Worm (Caenorhabditis elegans): ENCODE measurements around the gene dnc-2.

Gene dnc-2

ce11 chrIII:5939453-5940296 lies 14.1 kb upstream of the dnc-2 start, which contains the start of gene ubq-1:
Gene ubq-1, plus strand, starts transcription at chrIII:5940254.
- TF ChIP-seq tbx-37 (GFP tag; conservative IDR thresholded peaks at IDR 0.05) = no peak
- TF ChIP-seq hnd-1 (tag; optimal IDR thresholded peaks at IDR 0.05) = no peak
- peak; percentile 31; the same call in 1 of the 2 replicates for TF ChIP-seq flt-1 (GFP tag; IDR thresholded peaks at IDR 0.05)
- no peak for TF ChIP-seq ceh-13 (GFP tag; optimal IDR thresholded peaks at IDR 0.05)
- TF ChIP-seq B0310.2 (tag; optimal IDR thresholded peaks at IDR 0.05) = no peak
- no peak for TF ChIP-seq tra-4 (tag; optimal IDR thresholded peaks at IDR 0.05)
- no peak for TF ChIP-seq aly-1 (tag; optimal IDR thresholded peaks at IDR 0.05)

- TF ChIP-seq aly-1 (tag; optimal IDR thresholded peaks at IDR 0.05) = no peak
- no peak for TF ChIP-seq F13C5.2 (tag; optimal IDR thresholded peaks at IDR 0.05)
- TF ChIP-seq scrt-1 (GFP tag; IDR thresholded peaks at IDR 0.05) = no peak
- TF ChIP-seq B0310.2 (tag; optimal IDR thresholded peaks at IDR 0.05) = no peak
- no peak for TF ChIP-seq hnd-1 (tag; optimal IDR thresholded peaks at IDR 0.05)
- TF ChIP-seq hmg-4 (GFP tag; optimal IDR thresholded peaks at IDR 0.05) = no peak
- no peak for TF ChIP-seq flt-1 (GFP tag; IDR thresholded peaks at IDR 0.05)
- TF ChIP-seq ets-7 (tag; optimal IDR thresholded peaks at IDR 0.05) = no peak
- TF ChIP-seq tbx-11 (GFP tag; IDR thresholded peaks at IDR 0.05) = no peak
- TF ChIP-seq pes-1 (GFP tag; IDR thresholded peaks at IDR 0.05) = no peak
- TF ChIP-seq ceh-36 (tag; optimal IDR thresholded peaks at IDR 0.05) = no peak
- TF ChIP-seq hmbx-1 (tag; optimal IDR thresholded peaks at IDR 0.05) = no peak
- no peak for TF ChIP-seq tbx-37 (GFP tag; conservative IDR thresholded peaks at IDR 0.05)
- no peak for TF ChIP-seq ceh-13 (GFP tag; optimal IDR thresholded peaks at IDR 0.05)
- no peak for TF ChIP-seq ama-1 (optimal IDR thresholded peaks at IDR 0.05)
- TF ChIP-seq sea-1 (GFP tag; conservative IDR thresholded peaks at IDR 0.05) = no peak
- no peak for TF ChIP-seq tra-4 (tag; optimal IDR thresholded peaks at IDR 0.05)
These were observed 13.4 kb upstream of the dnc-2 start for ce11 chrIII:5938790-5939452.

- TF ChIP-seq aly-1 (tag; optimal IDR thresholded peaks at IDR 0.05) = no peak
- TF ChIP-seq ceh-13 (GFP tag; optimal IDR thresholded peaks at IDR 0.05) = no peak
- no peak for TF ChIP-seq B0310.2 (tag; optimal IDR thresholded peaks at IDR 0.05)
- no peak for TF ChIP-seq F13C5.2 (tag; optimal IDR thresholded peaks at IDR 0.05)
- no peak for TF ChIP-seq pes-1 (GFP tag; IDR thresholded peaks at IDR 0.05)
- no peak for TF ChIP-seq tbx-11 (GFP tag; IDR thresholded peaks at IDR 0.05)
- TF ChIP-seq hmg-4 (GFP tag; optimal IDR thresholded peaks at IDR 0.05) = no peak
These were observed 12.5 kb upstream of the dnc-2 start for ce11 chrIII:5938013-5938412.

ce11 chrIII:5936992-5937391 lies 11.4 kb upstream of the dnc-2 start, which contains the start of gene EGAP1.1:
Gene EGAP1.1, minus strand, starts transcription at chrIII:5937220.
- TF ChIP-seq ama-1 (optimal IDR thresholded peaks at IDR 0.05) (no peak), ceh-13 (GFP tag; optimal IDR thresholded peaks at IDR 0.05) (no peak), ceh-36 (tag; optimal IDR thresholded peaks at IDR 0.05) (no peak), flt-1 (GFP tag; IDR thresholded peaks at IDR 0.05) (no peak), F13C5.2 (tag; optimal IDR thresholded peaks at IDR 0.05) (no peak), tbx-11 (GFP tag; IDR thresholded peaks at IDR 0.05) (no peak), pes-1 (GFP tag; IDR thresholded peaks at IDR 0.05) (no peak), sea-1 (GFP tag; conservative IDR thresholded peaks at IDR 0.05) (no peak), hnd-1 (tag; optimal IDR thresholded peaks at IDR 0.05) (no peak), hmbx-1 (tag; optimal IDR thresholded peaks at IDR 0.05) (no peak), aly-1 (tag; optimal IDR thresholded peaks at IDR 0.05) (no peak), scrt-1 (GFP tag; IDR thresholded peaks at IDR 0.05) (no peak), ets-7 (tag; optimal IDR thresholded peaks at IDR 0.05) (no peak), B0310.2 (tag; optimal IDR thresholded peaks at IDR 0.05) (no peak)

- no peak for TF ChIP-seq ceh-13 (GFP tag; optimal IDR thresholded peaks at IDR 0.05)
- no peak for TF ChIP-seq tbx-11 (GFP tag; IDR thresholded peaks at IDR 0.05)
- no peak for TF ChIP-seq scrt-1 (GFP tag; IDR thresholded peaks at IDR 0.05)
- TF ChIP-seq ceh-36 (tag; optimal IDR thresholded peaks at IDR 0.05) = no peak
- TF ChIP-seq F13C5.2 (tag; optimal IDR thresholded peaks at IDR 0.05) = no peak
- no peak for TF ChIP-seq tbx-37 (GFP tag; conservative IDR thresholded peaks at IDR 0.05)
- no peak for TF ChIP-seq hnd-1 (tag; optimal IDR thresholded peaks at IDR 0.05)
- no peak for TF ChIP-seq ama-1 (optimal IDR thresholded peaks at IDR 0.05)
- no peak for TF ChIP-seq aly-1 (tag; optimal IDR thresholded peaks at IDR 0.05)
These were observed 8.6 kb upstream of the dnc-2 start for ce11 chrIII:5934138-5934658.

- TF ChIP-seq hmbx-1 (tag; optimal IDR thresholded peaks at IDR 0.05) (no peak), flt-1 (GFP tag; IDR thresholded peaks at IDR 0.05) (no peak), sea-1 (GFP tag; conservative IDR thresholded peaks at IDR 0.05) (no peak), tbx-11 (GFP tag; IDR thresholded peaks at IDR 0.05) (no peak), tbx-37 (GFP tag; conservative IDR thresholded peaks at IDR 0.05) (no peak), ceh-36 (tag; optimal IDR thresholded peaks at IDR 0.05) (no peak), ets-7 (tag; optimal IDR thresholded peaks at IDR 0.05) (no peak), pes-1 (GFP tag; IDR thresholded peaks at IDR 0.05) (no peak), hnd-1 (tag; optimal IDR thresholded peaks at IDR 0.05) (no peak), scrt-1 (GFP tag; IDR thresholded peaks at IDR 0.05) (no peak), tra-4 (tag; optimal IDR thresholded peaks at IDR 0.05) (no peak), hmg-4 (GFP tag; optimal IDR thresholded peaks at IDR 0.05) (no peak), ceh-13 (GFP tag; optimal IDR thresholded peaks at IDR 0.05) (no peak)
These were observed 7.3 kb upstream of the dnc-2 start, which contains the start of gene zmp-1 for ce11 chrIII:5932853-5933252. Gene zmp-1, minus strand, starts transcription at chrIII:5932953.
